Fruit fly (Drosophila melanogaster): Measurements from ENCODE around the gene CG10013.

Gene CG10013

DNA sequence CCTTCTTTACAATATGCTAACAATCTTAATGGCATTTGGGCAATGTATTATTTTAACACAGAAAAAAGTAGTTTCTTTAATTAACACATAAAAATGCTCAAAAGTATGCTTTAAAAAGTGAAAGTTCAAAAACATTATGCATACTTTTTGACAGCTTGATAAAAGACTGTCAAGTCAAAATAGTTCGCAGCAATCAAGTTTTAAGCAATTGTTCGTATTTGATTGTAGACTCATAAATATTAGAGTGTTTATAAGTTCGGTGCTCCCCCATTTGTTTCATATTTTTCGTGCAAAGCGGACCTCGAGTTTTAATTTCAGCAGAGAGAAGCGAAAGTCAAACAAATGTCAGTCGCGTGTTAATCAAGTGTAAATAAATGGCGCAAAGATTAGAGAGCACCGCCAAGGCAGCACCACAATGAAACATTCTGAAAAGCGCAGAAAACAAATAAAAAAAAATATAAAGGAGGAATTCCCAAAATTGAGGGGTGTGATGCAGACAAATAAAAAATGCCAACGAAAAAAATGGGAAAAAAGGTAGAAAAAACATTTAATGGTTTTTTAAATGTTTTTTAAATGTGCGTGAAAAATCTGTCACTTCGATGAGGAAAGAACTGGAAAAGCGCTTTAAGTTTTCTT is 21.7 kb downstream of the CG10013 start:
- TF ChIP-seq CG8290 (GFP tag; optimal IDR thresholded peaks at IDR 0.05) (peak; percentile 94), CG8290 (tag; optimal IDR thresholded peaks at IDR 0.05) (peak in 1 of 2 experiments; percentile 81), CG1792 (GFP tag; optimal IDR thresholded peaks at IDR 0.05) (no peak), gem (tag; optimal IDR thresholded peaks at IDR 0.05) (peak; percentile 17), CG17612 (GFP tag; IDR thresholded peaks at IDR 0.05) (peak; percentile 89), ash1 (GFP tag; optimal IDR thresholded peaks at IDR 0.05) (no peak), Atf6 (GFP tag; IDR thresholded peaks at IDR 0.05) (no peak), CG17802 (tag; optimal IDR thresholded peaks at IDR 0.05) (no peak), dmrt99B (tag; optimal IDR thresholded peaks at IDR 0.05) (no peak), sr (GFP tag; IDR thresholded peaks at IDR 0.05) (no peak), odd (GFP tag; optimal IDR thresholded peaks at IDR 0.05) (no peak), Side (GFP tag; optimal IDR thresholded peaks at IDR 0.05) (no peak), al (GFP tag; IDR thresholded peaks at IDR 0.05) (no peak), CG7556 (GFP tag; optimal IDR thresholded peaks at IDR 0.05) (no peak), CG17361 (GFP tag; IDR thresholded peaks at IDR 0.05) (no peak), p53 (GFP tag; optimal IDR thresholded peaks at IDR 0.05) (no peak), PHDP (tag; optimal IDR thresholded peaks at IDR 0.05) (no peak), CG10654 (GFP tag; optimal IDR thresholded peaks at IDR 0.05) (no peak), disco-r (GFP tag; optimal IDR thresholded peaks at IDR 0.05) (no peak), B-H1 (GFP tag; IDR thresholded peaks at IDR 0.05) (no peak), E2f1 (GFP tag; IDR thresholded peaks at IDR 0.05) (no peak), ssp (GFP tag; IDR thresholded peaks at IDR 0.05) (no peak), D19A (tag; optimal IDR thresholded peaks at IDR 0.05) (peak; percentile 68), tll (GFP tag; optimal IDR thresholded peaks at IDR 0.05) (no peak), hkb (optimal IDR thresholded peaks at IDR 0.05) (no peak), hkb (GFP tag; IDR thresholded peaks at IDR 0.05) (no peak), Ets65A (GFP tag) (no peak), Mrtf (GFP tag; IDR thresholded peaks at IDR 0.05) (no peak), Scr (GFP tag; IDR thresholded peaks at IDR 0.05; ENCODE audit: partially characterized antibody) (no peak), trem (tag; optimal IDR thresholded peaks at IDR 0.05) (no peak), inv (GFP tag; IDR thresholded peaks at IDR 0.05; ENCODE audit: partially characterized antibody) (no peak), CG18262 (tag; optimal IDR thresholded peaks at IDR 0.05) (no peak), sqz (GFP tag; optimal IDR thresholded peaks at IDR 0.05) (peak; percentile 12)

DNA sequence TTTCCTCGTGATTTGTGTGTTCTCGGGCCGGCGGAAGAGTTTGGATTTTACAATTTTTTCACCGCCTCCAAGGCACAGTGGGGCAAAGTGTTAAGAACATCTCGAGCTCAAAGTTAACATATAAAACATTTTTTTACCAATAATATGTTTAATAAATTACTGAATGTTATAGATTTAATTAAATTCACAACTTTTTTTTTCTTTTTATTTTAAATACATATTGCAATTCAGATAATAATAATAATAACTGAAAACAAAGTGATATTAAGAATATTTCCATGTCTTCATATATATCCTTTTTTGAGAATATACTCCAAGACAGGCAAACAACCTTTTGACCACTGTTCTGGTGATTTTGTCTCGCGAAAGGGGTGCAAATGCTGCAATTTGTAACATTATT is 22.7 kb downstream of the CG10013 start:
- TF ChIP-seq lola (GFP tag; optimal IDR thresholded peaks at IDR 0.05) (peak in 1 of 3 experiments; percentile 17), gem (tag; optimal IDR thresholded peaks at IDR 0.05) (peak; percentile 60), CG15601 (tag; optimal IDR thresholded peaks at IDR 0.05) (peak; percentile 7), zen (tag; optimal IDR thresholded peaks at IDR 0.05) (no peak), Hr51 (GFP tag; optimal IDR thresholded peaks at IDR 0.05) (peak in 1 of 2 experiments; percentile 20), prd (optimal IDR thresholded peaks at IDR 0.05) (no peak), prd (GFP tag; IDR thresholded peaks at IDR 0.05) (peak; percentile 32; the same call in 1 of the 3 replicates), aop (GFP tag; IDR thresholded peaks at IDR 0.05) (no peak), nerfin-1 (tag; optimal IDR thresholded peaks at IDR 0.05) (no peak), CkIIα-i1 (GFP tag; IDR thresholded peaks at IDR 0.05) (no peak), Sox102F (GFP tag; optimal IDR thresholded peaks at IDR 0.05) (peak; percentile 37), Spps (tag; optimal IDR thresholded peaks at IDR 0.05) (no peak), CG6765 (GFP tag; optimal IDR thresholded peaks at IDR 0.05) (no peak), zfh1 (GFP tag; IDR thresholded peaks at IDR 0.05) (no peak), nmo (GFP tag; optimal IDR thresholded peaks at IDR 0.05) (peak; percentile 15), emc (GFP tag; optimal IDR thresholded peaks at IDR 0.05) (no peak), CG7839 (tag; optimal IDR thresholded peaks at IDR 0.05) (peak; percentile 35), CoRest (tag; optimal IDR thresholded peaks at IDR 0.05) (peak; percentile 21), ab (GFP tag; optimal IDR thresholded peaks at IDR 0.05) (no peak), grau (tag; optimal IDR thresholded peaks at IDR 0.05) (peak; percentile 34), CG10267 (tag; optimal IDR thresholded peaks at IDR 0.05) (peak; percentile 13)
